Worm (Caenorhabditis elegans) whole organism, L4 larva: ENCODE results near the gene cyn-16.

Source experiments
- ceh-28 ChIP-seq: fragments of 150-350 bp; optimal IDR thresholded peaks from 2 replicates; lab custom pipeline; 2014; ENCODE audit warnings: missing biosample characterization, missing genetic modification reagents, missing genetic modification characterization
- ctbp-1 ChIP-seq: fragments of 200-800 bp; sonication (Bioruptor generic); IDR thresholded peaks from 2 replicates; pipeline ENCODE4 v1.3.6; 2022; ENCODE audit warnings: missing genetic modification reagents, missing genetic modification characterization, missing compliant biosample characterization
- hlh-11 ChIP-seq: fragments of 200-800 bp; sonication (Bioruptor generic); optimal IDR thresholded peaks from 2 replicates; lab custom pipeline; 2018; ENCODE audit warnings: mild to moderate bottlenecking, missing genetic modification characterization, missing compliant biosample characterization
- hlh-30 ChIP-seq: sonication (generic microtip); optimal IDR thresholded peaks from 2 replicates; lab custom pipeline; 2017; ENCODE audit warnings: antibody characterized with exemption, mild to moderate bottlenecking, missing genetic modification characterization, missing compliant biosample characterization; ENCODE audit not compliant: insufficient read depth
- mdl-1 ChIP-seq, 2 experiments: fragments of 150-350 bp in 1 of 2; sonication (generic microtip) in 1 of 2; optimal IDR thresholded peaks; 2 replicates each; lab custom pipeline; 2014 to 2017; ENCODE audit warnings: missing biosample characterization in 2 of 2, missing genetic modification characterization in 2 of 2
- nhr-237 ChIP-seq: sonication (generic microtip); optimal IDR thresholded peaks from 2 replicates; lab custom pipeline; 2017; ENCODE audit warnings: missing biosample characterization, missing genetic modification characterization
- nhr-77 ChIP-seq: fragments of 150-350 bp; optimal IDR thresholded peaks from 2 replicates; lab custom pipeline; 2014; ENCODE audit warnings: missing biosample characterization, missing genetic modification characterization
- saeg-2 ChIP-seq: fragments of 200-800 bp; sonication (Bioruptor generic); IDR thresholded peaks from 2 replicates; pipeline ENCODE4 v1.3.6; 2022; ENCODE audit warnings: missing genetic modification reagents, missing genetic modification characterization, missing compliant biosample characterization
- snpc-1.2 ChIP-seq: fragments of 200-800 bp; sonication (Bioruptor generic); IDR thresholded peaks from 2 replicates; pipeline ENCODE4 v1.3.6; 2022; ENCODE audit warnings: missing genetic modification reagents, missing genetic modification characterization, missing compliant biosample characterization
- zip-2 ChIP-seq: fragments of 150-350 bp; optimal IDR thresholded peaks from 2 replicates; lab custom pipeline; 2014; ENCODE audit warnings: missing biosample characterization, missing genetic modification characterization
- ztf-11 ChIP-seq: fragments of 150-350 bp; optimal IDR thresholded peaks from 2 replicates; lab custom pipeline; 2014; ENCODE audit warnings: missing biosample characterization, missing genetic modification characterization

DNA sequence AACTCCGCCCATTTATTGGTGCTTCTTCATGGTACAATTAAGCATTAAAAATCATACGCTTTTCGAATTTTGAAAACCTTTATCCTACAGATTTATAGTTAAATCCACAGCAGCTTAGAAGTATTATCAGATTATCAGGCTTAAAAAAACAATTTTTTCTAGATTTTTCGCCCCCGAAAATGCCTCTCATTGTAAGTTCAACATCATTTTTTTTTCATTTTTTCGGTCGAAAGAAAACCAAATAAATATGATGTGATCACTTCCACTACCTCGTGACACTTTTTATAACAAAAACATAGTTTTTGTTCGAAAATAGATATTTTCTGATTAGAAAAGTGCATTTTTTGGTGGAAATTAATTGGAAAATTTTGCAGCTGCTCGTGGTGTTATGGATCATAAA, 4.6 kb upstream of the cyn-16 start:
- TF ChIP-seq nhr-77 (tag; lab: Kevin White, UChicago) (no peak), ztf-11 (no peak), ceh-28 (tag; lab: Kevin White, UChicago) (no peak), mdl-1 (tag; optimal IDR thresholded peaks at IDR 0.05; lab: Kevin White, UChicago) (no peak), ctbp-1 (GFP tag; lab: Robert Waterston, UW) (no peak), zip-2 (tag; lab: Kevin White, UChicago) (no peak), saeg-2 (GFP tag; lab: Robert Waterston, UW) (no peak), nhr-237 (no peak), hlh-30 (tag; lab: Kevin White, UChicago) (peak; percentile 55), hlh-11 (tag; lab: Kevin White, UChicago) (no peak), snpc-1.2 (GFP tag; lab: Robert Waterston, UW) (no peak)
